Worm (Caenorhabditis elegans): ENCODE results near the gene F19G12.9.
A peak's percentile ranks its signal among the peaks of the same experiment; 100 is the strongest.

- TF ChIP-seq nhr-12 (tag; optimal IDR thresholded peaks at IDR 0.05): no peak
- no peak for TF ChIP-seq lin-13 (GFP tag; optimal IDR thresholded peaks at IDR 0.05)
- no peak for TF ChIP-seq snpc-4 (tag; optimal IDR thresholded peaks at IDR 0.05)
- TF ChIP-seq egl-27 (tag; optimal IDR thresholded peaks at IDR 0.05): no peak
- TF ChIP-seq nhr-237 (tag; optimal IDR thresholded peaks at IDR 0.05): no peak
- TF ChIP-seq blmp-1 (tag; optimal IDR thresholded peaks at IDR 0.05; ENCODE audit: insufficient read depth): no peak
- TF ChIP-seq elt-3 (tag; optimal IDR thresholded peaks at IDR 0.05): no peak
- TF ChIP-seq dmd-4 (tag; optimal IDR thresholded peaks at IDR 0.05): no peak
- no peak for TF ChIP-seq ztf-11 (tag; optimal IDR thresholded peaks at IDR 0.05)
- peak; percentile 14 for TF ChIP-seq nhr-129 (tag; optimal IDR thresholded peaks at IDR 0.05)
- TF ChIP-seq lin-39 (tag; optimal IDR thresholded peaks at IDR 0.05): no peak
Measured at ce11 chrX:1445696-1446095, 26.7 kb downstream of the F19G12.9 start.

Measured in whole organism, L2 larva.